Fruit fly (Drosophila melanogaster): ENCODE measurements around the gene Nlp.

The Nlp gene

DNA sequence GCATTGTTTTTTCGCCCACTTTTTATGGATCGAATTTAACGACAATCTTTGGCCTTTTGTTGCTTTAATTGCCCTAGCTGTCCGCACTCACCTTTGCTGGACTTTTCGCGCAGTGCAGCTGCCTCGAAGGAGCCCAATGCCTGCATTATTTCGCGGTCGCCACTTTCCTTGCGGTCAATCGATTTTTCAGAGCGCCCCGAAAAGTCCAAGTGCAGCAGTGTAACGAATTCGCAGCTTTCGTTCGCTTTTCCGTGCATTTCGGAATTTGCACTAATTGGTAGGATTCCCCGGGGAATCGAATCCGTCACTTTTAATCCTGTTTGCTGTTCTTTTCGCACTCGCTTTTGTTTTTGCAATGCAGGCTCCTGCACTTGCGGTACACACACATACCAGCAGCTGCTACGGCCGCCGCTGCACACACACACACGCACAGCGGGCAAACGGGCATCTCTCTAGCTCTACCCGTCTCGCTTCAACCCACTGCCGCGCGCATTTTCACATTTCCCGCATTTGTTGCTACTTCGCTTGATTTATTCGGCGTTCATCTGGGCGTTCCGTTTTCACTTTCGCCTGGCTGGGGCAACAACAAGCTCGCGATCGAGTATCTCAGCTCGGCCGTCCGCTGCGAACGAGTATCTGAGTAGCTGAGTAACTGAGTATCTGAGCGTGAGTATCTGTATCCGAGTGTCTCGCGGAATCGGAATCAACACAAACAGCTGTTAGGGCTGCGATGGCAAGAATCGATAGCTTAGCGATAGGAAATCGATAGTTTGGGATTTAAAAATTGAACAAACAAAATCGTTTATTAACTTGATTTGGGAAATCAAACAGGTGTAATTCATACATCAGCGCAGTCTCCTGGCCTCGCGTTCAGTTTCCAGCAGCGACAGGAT, 17.2 kb downstream of the Nlp start, which contains the start of gene Mgat2 (continued):
- TF ChIP-seq Oaz (GFP tag; IDR thresholded peaks at IDR 0.05) (no peak), wdn (GFP tag; IDR thresholded peaks at IDR 0.05) (no peak), HLHmδ (GFP tag; optimal IDR thresholded peaks at IDR 0.05) (peak; percentile 97), ken (GFP tag; IDR thresholded peaks at IDR 0.05) (no peak), pfk (GFP tag; optimal IDR thresholded peaks at IDR 0.05) (peak; percentile 83), dpn (GFP tag; optimal IDR thresholded peaks at IDR 0.05) (no peak), sim (GFP tag; IDR thresholded peaks at IDR 0.05) (no peak), CG4617 (GFP tag; optimal IDR thresholded peaks at IDR 0.05; ENCODE audit: borderline replicate concordance) (peak; percentile 12), Six4 (GFP tag; optimal IDR thresholded peaks at IDR 0.05) (no peak), YL-1 (GFP tag; optimal IDR thresholded peaks at IDR 0.05) (peak; percentile 65), CG4854 (GFP tag; optimal IDR thresholded peaks at IDR 0.05) (no peak), CG1024 (GFP tag; IDR thresholded peaks at IDR 0.05) (no peak; the same call in 1 of the 2 replicates), pum (GFP tag; optimal IDR thresholded peaks at IDR 0.05) (no peak), ems (GFP tag; optimal IDR thresholded peaks at IDR 0.05) (peak; percentile 11), sima (GFP tag; optimal IDR thresholded peaks at IDR 0.05) (no peak), CG42726 (GFP tag; IDR thresholded peaks at IDR 0.05; ENCODE audit: partially characterized antibody) (peak; percentile 22; the same call in 1 of the 2 replicates), pnt (GFP tag; optimal IDR thresholded peaks at IDR 0.05) (no peak), fd3F (GFP tag; optimal IDR thresholded peaks at IDR 0.05) (no peak), CG17568 (GFP tag; optimal IDR thresholded peaks at IDR 0.05) (no peak), nom (GFP tag; optimal IDR thresholded peaks at IDR 0.05) (peak; percentile 65), sens-2 (GFP tag; IDR thresholded peaks at IDR 0.05) (peak; percentile 39; the same call in 1 of the 2 replicates), jigr1 (GFP tag; IDR thresholded peaks at IDR 0.05) (no peak), sc (optimal IDR thresholded peaks at IDR 0.05) (no peak), sc (GFP tag; optimal IDR thresholded peaks at IDR 0.05) (no peak), maf-S (GFP tag; optimal IDR thresholded peaks at IDR 0.05) (no peak), CG8359 (GFP tag; optimal IDR thresholded peaks at IDR 0.05; ENCODE audit: borderline replicate concordance) (no peak), ab (GFP tag; optimal IDR thresholded peaks at IDR 0.05) (no peak), Pdp1 (GFP tag; optimal IDR thresholded peaks at IDR 0.05) (peak in 1 of 2 experiments; percentile 18), CG12942 (GFP tag; optimal IDR thresholded peaks at IDR 0.05) (no peak), bbx (GFP tag; IDR thresholded peaks at IDR 0.05; ENCODE audit: partially characterized antibody) (peak; percentile 86), al (GFP tag; IDR thresholded peaks at IDR 0.05) (no peak), Atf3 (GFP tag; optimal IDR thresholded peaks at IDR 0.05) (no peak), her (GFP tag; optimal IDR thresholded peaks at IDR 0.05) (peak; percentile 75), CG34376 (GFP tag; optimal IDR thresholded peaks at IDR 0.05) (peak; percentile 84), CG15601 (tag; optimal IDR thresholded peaks at IDR 0.05) (peak; percentile 71), chm (GFP tag; IDR thresholded peaks at IDR 0.05) (peak; percentile 83), CG3065 (GFP tag; optimal IDR thresholded peaks at IDR 0.05) (no peak), CG9817 (tag; optimal IDR thresholded peaks at IDR 0.05) (no peak), Abd-B (GFP tag; optimal IDR thresholded peaks at IDR 0.05) (no peak), CG6254 (GFP tag; optimal IDR thresholded peaks at IDR 0.05) (peak; percentile 63), Dek (tag; optimal IDR thresholded peaks at IDR 0.05) (peak; percentile 43), CG7987 (GFP tag; optimal IDR thresholded peaks at IDR 0.05) (peak; percentile 75), CG32772 (GFP tag; IDR thresholded peaks at IDR 0.05) (no peak), Scr (GFP tag; IDR thresholded peaks at IDR 0.05; ENCODE audit: partially characterized antibody) (peak; percentile 91), CG14860 (GFP tag; IDR thresholded peaks at IDR 0.05; ENCODE audit: partially characterized antibody) (peak; percentile 71), Mad (GFP tag; optimal IDR thresholded peaks at IDR 0.05) (no peak), nmo (GFP tag; optimal IDR thresholded peaks at IDR 0.05) (no peak), CG2202 (tag; optimal IDR thresholded peaks at IDR 0.05) (peak; percentile 66), Dref (GFP tag; IDR thresholded peaks at IDR 0.05) (peak; percentile 77)

Measured in whole organism, embryonic.